Worm (Caenorhabditis elegans) whole organism, L1 larva: ENCODE results near the gene pie-1.

ENCODE experiments used
- C04F5.9 ChIP-seq: sonication (generic microtip); optimal IDR thresholded peaks from 2 replicates; lab custom pipeline; 2016; ENCODE audit warnings: missing genetic modification characterization, missing compliant biosample characterization
- C16A3.4 ChIP-seq: fragments of 150-350 bp; optimal IDR thresholded peaks from 2 replicates; lab custom pipeline; 2014; ENCODE audit warnings: missing biosample characterization, missing genetic modification characterization
- C34B4.2 ChIP-seq: sonication (generic microtip); optimal IDR thresholded peaks from 2 replicates; lab custom pipeline; 2017; ENCODE audit warnings: mild to moderate bottlenecking, missing genetic modification characterization, missing compliant biosample characterization
- Y116A8C.19 ChIP-seq: sonication (generic microtip); optimal IDR thresholded peaks from 2 replicates; lab custom pipeline; 2016; ENCODE audit warnings: missing compliant biosample characterization, missing genetic modification characterization, borderline replicate concordance
- aha-1 ChIP-seq: fragments of 150-350 bp; optimal IDR thresholded peaks from 2 replicates; lab custom pipeline; 2014; ENCODE audit warnings: missing biosample characterization, missing genetic modification characterization
- aly-2 ChIP-seq: fragments of 150-350 bp; optimal IDR thresholded peaks from 2 replicates; lab custom pipeline; 2014; ENCODE audit warnings: missing biosample characterization, missing genetic modification characterization
- blmp-1 ChIP-seq: fragments of 150-350 bp; optimal IDR thresholded peaks from 2 replicates; lab custom pipeline; 2014; ENCODE audit warnings: missing biosample characterization, missing genetic modification characterization
- ceh-8 ChIP-seq: fragments of 200-800 bp; sonication (Bioruptor generic); optimal IDR thresholded peaks from 2 replicates; lab custom pipeline; 2018; ENCODE audit warnings: mild to moderate bottlenecking, missing genetic modification characterization, moderate library complexity, missing compliant biosample characterization
- ceh-82 ChIP-seq, 3 experiments: fragments of 150-350 bp in 1 of 3; sonication (generic microtip) in 2 of 3; optimal IDR thresholded peaks; 2 replicates each; lab custom pipeline; 2014 to 2017; ENCODE audit warnings: missing biosample characterization in 3 of 3, missing genetic modification characterization in 3 of 3
- ceh-88 ChIP-seq: fragments of 200-800 bp; sonication (Bioruptor generic); IDR thresholded peaks from 2 replicates; pipeline ENCODE4 v1.3.6; 2022; ENCODE audit warnings: missing genetic modification characterization, missing compliant biosample characterization
- dpl-1 ChIP-seq, 3 experiments: fragments of 150-350 bp in 2 of 3; sonication (generic microtip) in 1 of 3; optimal IDR thresholded peaks; 2 replicates each; lab custom pipeline; 2014 to 2017; ENCODE audit warnings: missing biosample characterization in 3 of 3, missing genetic modification characterization in 3 of 3, missing genetic modification reagents in 3 of 3
- dsc-1 ChIP-seq: sonication (generic microtip); optimal IDR thresholded peaks from 2 replicates; lab custom pipeline; 2016; ENCODE audit warnings: mild to moderate bottlenecking, missing genetic modification characterization, missing compliant biosample characterization
- egl-13 ChIP-seq: sonication (generic microtip); optimal IDR thresholded peaks from 2 replicates; lab custom pipeline; 2016; ENCODE audit warnings: missing genotype, missing genetic modification reagents, missing genetic modification characterization, missing compliant biosample characterization
- egl-27 ChIP-seq, 2 experiments: fragments of 150-350 bp in 1 of 2; sonication (generic microtip); optimal IDR thresholded peaks; 3 replicates each; lab custom pipeline; 2017 to 2018; ENCODE audit warnings: missing biosample characterization in 2 of 2, missing genetic modification characterization in 2 of 2, missing genetic modification reagents in 2 of 2
- elt-2 ChIP-seq: sonication (generic microtip); optimal IDR thresholded peaks from 2 replicates; lab custom pipeline; 2016; ENCODE audit warnings: missing genetic modification characterization, mild to moderate bottlenecking, inconsistent platforms, missing compliant biosample characterization, missing genetic modification reagents
- ets-5 ChIP-seq: fragments of 200-800 bp; sonication (Bioruptor generic); IDR thresholded peaks from 2 replicates; pipeline ENCODE4 v1.3.6; 2022; ENCODE audit warnings: missing genetic modification characterization, missing compliant biosample characterization
- fkh-4 ChIP-seq: sonication (generic microtip); optimal IDR thresholded peaks from 2 replicates; lab custom pipeline; 2016; ENCODE audit warnings: missing compliant biosample characterization, missing genetic modification characterization, borderline replicate concordance
- hlh-17 ChIP-seq: fragments of 200-800 bp; sonication (Bioruptor generic); optimal IDR thresholded peaks from 2 replicates; lab custom pipeline; 2018; ENCODE audit warnings: missing genetic modification characterization, mild to moderate bottlenecking, missing compliant biosample characterization, moderate library complexity, borderline replicate concordance
- hpl-2 ChIP-seq: fragments of 150-350 bp; optimal IDR thresholded peaks from 2 replicates; lab custom pipeline; 2014; ENCODE audit warnings: missing biosample characterization, missing genetic modification reagents, missing genetic modification characterization
- irx-1 ChIP-seq: sonication (generic microtip); optimal IDR thresholded peaks from 2 replicates; lab custom pipeline; 2016; ENCODE audit warnings: missing genetic modification characterization, missing compliant biosample characterization
- lin-13 ChIP-seq: fragments of 150-350 bp; optimal IDR thresholded peaks from 2 replicates; lab custom pipeline; 2014; ENCODE audit warnings: missing biosample characterization, missing genetic modification reagents, missing genetic modification characterization
- lin-15B ChIP-seq: fragments of 150-350 bp; sonication (generic microtip); optimal IDR thresholded peaks from 3 replicates; lab custom pipeline; 2014; ENCODE audit warnings: missing biosample characterization, missing genetic modification characterization
- lsy-2 ChIP-seq, 2 experiments: fragments of 150-350 bp; optimal IDR thresholded peaks; 2 replicates each; lab custom pipeline; 2014; ENCODE audit warnings: missing biosample characterization in 2 of 2, missing genetic modification characterization in 2 of 2
- mdl-1 ChIP-seq, 2 experiments: fragments of 150-350 bp; optimal IDR thresholded peaks; 2 replicates each; lab custom pipeline; 2014 to 2017; ENCODE audit warnings: missing biosample characterization in 2 of 2, missing genetic modification characterization in 2 of 2, inconsistent platforms in 1 of 2
- mef-2 ChIP-seq: fragments of 150-350 bp; optimal IDR thresholded peaks from 2 replicates; lab custom pipeline; 2014; ENCODE audit warnings: missing biosample characterization, missing genetic modification characterization
- mep-1 ChIP-seq: fragments of 150-350 bp; optimal IDR thresholded peaks from 2 replicates; lab custom pipeline; 2014; ENCODE audit warnings: missing biosample characterization, missing genetic modification characterization
- nhr-11 ChIP-seq: fragments of 150-350 bp; optimal IDR thresholded peaks from 2 replicates; lab custom pipeline; 2014; ENCODE audit warnings: missing biosample characterization, missing genetic modification characterization
- nhr-12 ChIP-seq: sonication (generic microtip); optimal IDR thresholded peaks from 2 replicates; lab custom pipeline; 2017; ENCODE audit warnings: missing biosample characterization, missing genetic modification characterization
- nhr-19 ChIP-seq: fragments of 200-800 bp; sonication (Bioruptor generic); conservative IDR thresholded peaks from 2 replicates; pipeline ENCODE4 v1.3.6; 2022; ENCODE audit warnings: missing genetic modification characterization, missing compliant biosample characterization
- nhr-47 ChIP-seq: sonication (generic microtip); optimal IDR thresholded peaks from 2 replicates; lab custom pipeline; 2016; ENCODE audit warnings: mild to moderate bottlenecking, missing genetic modification characterization, moderate library complexity, missing compliant biosample characterization
- nhr-71 ChIP-seq: sonication (generic microtip); optimal IDR thresholded peaks from 2 replicates; lab custom pipeline; 2016; ENCODE audit warnings: mild to moderate bottlenecking, missing genetic modification characterization, moderate library complexity, missing compliant biosample characterization
- nhr-76 ChIP-seq: sonication (generic microtip); optimal IDR thresholded peaks from 2 replicates; lab custom pipeline; 2017; ENCODE audit warnings: missing biosample characterization, missing genetic modification characterization
- nhr-77 ChIP-seq: fragments of 150-350 bp; optimal IDR thresholded peaks from 2 replicates; lab custom pipeline; 2014; ENCODE audit warnings: missing biosample characterization, missing genetic modification characterization
- nhr-84 ChIP-seq: sonication (generic microtip); optimal IDR thresholded peaks from 2 replicates; lab custom pipeline; 2017; ENCODE audit warnings: missing biosample characterization, missing genetic modification characterization
- nhr-85 ChIP-seq: sonication (generic microtip); peaks from one replicate; lab custom pipeline; 2016; ENCODE audit warnings: missing genetic modification characterization, inconsistent platforms, missing compliant biosample characterization
- pag-3 ChIP-seq: sonication (generic microtip); optimal IDR thresholded peaks from 2 replicates; lab custom pipeline; 2017; ENCODE audit warnings: missing genetic modification characterization, mild to moderate bottlenecking, missing compliant biosample characterization, antibody characterized with exemption, borderline replicate concordance; ENCODE audit not compliant: insufficient read depth
- pax-3 ChIP-seq: fragments of 200-800 bp; sonication (Bioruptor generic); optimal IDR thresholded peaks from 2 replicates; lab custom pipeline; 2018; ENCODE audit warnings: mild to moderate bottlenecking, missing genetic modification characterization, moderate library complexity, missing compliant biosample characterization
- pqm-1 ChIP-seq: sonication (generic microtip); optimal IDR thresholded peaks from 3 replicates; lab custom pipeline; 2017; ENCODE audit warnings: missing biosample characterization, missing genetic modification characterization
- snpc-4 ChIP-seq: fragments of 150-350 bp; optimal IDR thresholded peaks from 2 replicates; lab custom pipeline; 2014; ENCODE audit warnings: missing biosample characterization, missing genetic modification characterization
- sox-4 ChIP-seq: sonication (generic microtip); optimal IDR thresholded peaks from 2 replicates; lab custom pipeline; 2016; ENCODE audit warnings: missing genetic modification characterization, missing compliant biosample characterization
- sptf-1 ChIP-seq: fragments of 150-350 bp; optimal IDR thresholded peaks from 2 replicates; lab custom pipeline; 2014; ENCODE audit warnings: missing biosample characterization, missing genetic modification characterization
- tbx-2 ChIP-seq: sonication (generic microtip); optimal IDR thresholded peaks from 2 replicates; lab custom pipeline; 2016; ENCODE audit warnings: missing genetic modification characterization, missing compliant biosample characterization
- tlp-1 ChIP-seq: fragments of 150-350 bp; optimal IDR thresholded peaks from 2 replicates; lab custom pipeline; 2014; ENCODE audit warnings: missing biosample characterization, missing genetic modification characterization
- unc-30 ChIP-seq: sonication (generic microtip); optimal IDR thresholded peaks from 2 replicates; lab custom pipeline; 2017; ENCODE audit warnings: missing biosample characterization, missing genetic modification characterization
- unc-86 ChIP-seq: sonication (generic microtip); optimal IDR thresholded peaks from 2 replicates; lab custom pipeline; 2016; ENCODE audit warnings: missing genetic modification characterization, missing compliant biosample characterization
- unc-98 ChIP-seq: fragments of 200-800 bp; sonication (Bioruptor generic); IDR thresholded peaks from 2 replicates; pipeline ENCODE4 v1.3.6; 2022; ENCODE audit warnings: missing genetic modification characterization, missing compliant biosample characterization
- vab-15 ChIP-seq: sonication (generic microtip); optimal IDR thresholded peaks from 2 replicates; lab custom pipeline; 2017; ENCODE audit warnings: missing genotype, mild to moderate bottlenecking, missing genetic modification characterization, missing compliant biosample characterization
- xbp-1 ChIP-seq: sonication (generic microtip); optimal IDR thresholded peaks from 2 replicates; lab custom pipeline; 2016; ENCODE audit warnings: missing genetic modification characterization, missing compliant biosample characterization
- zag-1 ChIP-seq: fragments of 150-350 bp; optimal IDR thresholded peaks from 2 replicates; lab custom pipeline; 2014; ENCODE audit warnings: missing biosample characterization, missing genetic modification characterization
- zip-4 ChIP-seq: fragments of 200-800 bp; sonication (Bioruptor generic); optimal IDR thresholded peaks from 2 replicates; lab custom pipeline; 2018; ENCODE audit warnings: mild to moderate bottlenecking, missing genetic modification characterization, moderate library complexity, missing compliant biosample characterization
- ztf-4 ChIP-seq: fragments of 150-350 bp; optimal IDR thresholded peaks from 2 replicates; lab custom pipeline; 2014; ENCODE audit warnings: missing biosample characterization, missing genetic modification characterization

Gene pie-1

ce11 chrIII:12426558-12426957 lies at the start of gene pie-1:
Gene pie-1 (plus strand): TSS chrIII:12426893.
- TF ChIP-seq pag-3 (tag; lab: Kevin White, UChicago) (no peak), dsc-1 (tag; lab: Kevin White, UChicago) (no peak), nhr-71 (no peak), mdl-1 (tag; optimal IDR thresholded peaks at IDR 0.05; lab: Kevin White, UChicago) (no peak), vab-15 (tag; lab: Kevin White, UChicago) (no peak), ceh-8 (GFP tag; lab: Kevin White, UChicago) (no peak), C04F5.9 (tag; lab: Kevin White, UChicago) (no peak), sptf-1 (tag; lab: Kevin White, UChicago) (no peak), zip-4 (GFP tag; lab: Kevin White, UChicago) (no peak), nhr-12 (tag; lab: Kevin White, UChicago) (no peak), C34B4.2 (no peak)

DNA sequence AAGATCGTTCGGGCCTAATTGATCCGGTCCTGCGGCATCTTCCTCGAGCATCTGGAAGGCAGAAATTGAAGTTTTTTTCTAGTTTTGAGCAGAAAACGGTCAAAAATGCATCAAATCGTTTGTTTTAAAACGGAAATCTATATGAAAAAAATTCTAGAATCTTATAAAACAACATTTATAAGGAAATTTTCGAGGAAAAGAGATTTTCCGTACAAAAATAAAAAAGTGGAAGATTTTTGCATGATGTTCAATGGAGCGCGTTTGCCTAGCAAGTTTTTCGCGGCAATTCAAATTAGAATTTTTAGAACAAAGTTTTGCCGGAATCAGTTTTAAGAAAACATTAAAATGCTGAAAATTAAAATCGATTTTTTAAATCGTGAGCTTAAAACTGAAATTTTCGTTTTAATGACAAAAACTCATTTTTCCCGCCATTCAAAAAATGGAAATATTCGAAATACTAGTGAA lies 49.5 kb upstream of the pie-1 start, which contains the start of gene pph-4.2:
pph-4.2 (minus strand) TSS at position 51 of the 465 bp plus-strand sequence.
- TF ChIP-seq dsc-1 (tag; lab: Kevin White, UChicago): peak; percentile 15
- no peak for TF ChIP-seq mef-2 (tag; lab: Kevin White, UChicago)
- TF ChIP-seq C04F5.9 (tag; lab: Kevin White, UChicago): no peak
- no peak for TF ChIP-seq fkh-4 (tag; lab: Kevin White, UChicago)
- TF ChIP-seq ceh-82 (tag; optimal IDR thresholded peaks at IDR 0.05; lab: Kevin White, UChicago): peak in 1 of 3 experiments; percentile 49
- no peak for TF ChIP-seq irx-1
- no peak for TF ChIP-seq nhr-84 (tag; lab: Kevin White, UChicago)
- TF ChIP-seq lin-13: peak; percentile 21
- no peak for TF ChIP-seq hpl-2 (GFP tag; lab: Kevin White, UChicago)
- no peak for TF ChIP-seq nhr-85 (tag; lab: Kevin White, UChicago)
- TF ChIP-seq pqm-1 (tag; lab: Kevin White, UChicago): no peak
- peak; percentile 88 to 94 (median 91) for TF ChIP-seq dpl-1 (GFP tag; optimal IDR thresholded peaks at IDR 0.05; lab: Kevin White, UChicago)
- no peak for TF ChIP-seq pax-3 (tag; lab: Kevin White, UChicago)
- no peak for TF ChIP-seq ceh-88 (GFP tag; lab: Robert Waterston, UW)
- TF ChIP-seq Y116A8C.19 (tag; lab: Kevin White, UChicago): no peak
- no peak for TF ChIP-seq nhr-19 (GFP tag; lab: Robert Waterston, UW)
- peak; percentile 7 for TF ChIP-seq xbp-1 (tag; lab: Kevin White, UChicago)
- TF ChIP-seq hlh-17 (GFP tag; lab: Kevin White, UChicago): no peak
- TF ChIP-seq ztf-4 (tag; lab: Kevin White, UChicago): no peak
- no peak for TF ChIP-seq unc-98 (GFP tag; lab: Robert Waterston, UW)
- no peak for TF ChIP-seq aly-2 (tag; lab: Kevin White, UChicago)
- TF ChIP-seq lsy-2 (tag; optimal IDR thresholded peaks at IDR 0.05; lab: Kevin White, UChicago): peak; percentile 58 to 78
- peak; percentile 46 for TF ChIP-seq tbx-2 (tag; lab: Kevin White, UChicago)
- no peak for TF ChIP-seq ets-5
- TF ChIP-seq mep-1 (tag; lab: Kevin White, UChicago): peak; percentile 43
- no peak for TF ChIP-seq mdl-1 (tag; optimal IDR thresholded peaks at IDR 0.05; lab: Kevin White, UChicago)
- TF ChIP-seq unc-30 (tag; lab: Kevin White, UChicago): no peak
- TF ChIP-seq nhr-77 (tag; lab: Kevin White, UChicago): no peak
- no peak for TF ChIP-seq unc-86
- TF ChIP-seq nhr-11 (tag; lab: Kevin White, UChicago): no peak
- no peak for TF ChIP-seq zag-1 (tag; lab: Kevin White, UChicago)
- no peak for TF ChIP-seq nhr-76 (tag; lab: Kevin White, UChicago)
- no peak for TF ChIP-seq egl-27 (tag; optimal IDR thresholded peaks at IDR 0.05; lab: Kevin White, UChicago)
- no peak for TF ChIP-seq egl-13 (tag; lab: Kevin White, UChicago)
- no peak for TF ChIP-seq aha-1 (tag; lab: Kevin White, UChicago)
- TF ChIP-seq elt-2 (tag; lab: Kevin White, UChicago): no peak
- TF ChIP-seq sox-4 (tag; lab: Kevin White, UChicago): no peak
- TF ChIP-seq nhr-47 (tag; lab: Kevin White, UChicago): peak; percentile 49
- TF ChIP-seq C16A3.4 (tag; lab: Kevin White, UChicago): peak; percentile 43
- TF ChIP-seq tlp-1 (tag; lab: Kevin White, UChicago): no peak
- TF ChIP-seq pag-3 (tag; lab: Kevin White, UChicago): no peak
- TF ChIP-seq snpc-4 (tag; lab: Kevin White, UChicago): no peak
- TF ChIP-seq lin-15B (tag; lab: Kevin White, UChicago): peak; percentile 42
- TF ChIP-seq zip-4 (GFP tag; lab: Kevin White, UChicago): no peak
- peak; percentile 25 for TF ChIP-seq blmp-1
- TF ChIP-seq ceh-8 (GFP tag; lab: Kevin White, UChicago): no peak
